Fruit fly (Drosophila melanogaster): ENCODE results near the gene GABA-B-R1.
A peak's percentile ranks its signal among the peaks of the same experiment; 100 is the strongest.

Gene GABA-B-R1

DNA sequence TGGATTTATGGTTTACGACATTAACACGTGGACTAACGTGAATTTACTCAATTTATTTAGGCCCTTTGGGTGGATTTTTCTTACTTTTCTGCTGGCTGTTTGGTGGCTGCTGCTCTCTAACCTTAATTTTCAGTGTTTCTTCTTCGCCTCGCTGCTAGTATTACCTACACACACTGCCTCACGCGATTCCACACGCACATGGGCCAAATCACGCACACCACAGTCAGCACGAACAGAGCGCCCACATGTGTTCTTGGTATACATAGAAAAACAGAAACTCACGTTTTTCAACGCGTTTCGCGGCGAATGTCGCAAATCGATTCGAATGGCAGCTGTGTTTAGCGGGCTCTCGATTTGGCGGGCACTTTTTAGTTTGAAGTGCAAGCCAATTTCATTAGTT is 51.7 kb downstream of the GABA-B-R1 start (continued):
- TF ChIP-seq row (GFP tag; IDR thresholded peaks at IDR 0.05) (peak; percentile 75), Nf-YA (GFP tag; IDR thresholded peaks at IDR 0.05) (0 out of 2 replicates have a peak, but pooled peaks have one; percentile 15), Hmr (GFP tag; optimal IDR thresholded peaks at IDR 0.05) (peak; percentile 65), Dp (GFP tag; optimal IDR thresholded peaks at IDR 0.05) (peak; percentile 100), cg (GFP tag; optimal IDR thresholded peaks at IDR 0.05) (peak; percentile 98), Nf-YC (tag; optimal IDR thresholded peaks at IDR 0.05) (peak; percentile 45), CG16863 (GFP tag; optimal IDR thresholded peaks at IDR 0.05) (no peak), Ets97D (GFP tag; optimal IDR thresholded peaks at IDR 0.05) (peak; percentile 94), CG8478 (optimal IDR thresholded peaks at IDR 0.05) (peak; percentile 68), CG14050 (GFP tag; IDR thresholded peaks at IDR 0.05) (no peak), Pdp1 (GFP tag; optimal IDR thresholded peaks at IDR 0.05) (peak in 1 of 2 experiments; percentile 14), CG10543 (GFP tag; optimal IDR thresholded peaks at IDR 0.05) (peak; percentile 68), CG32532 (GFP tag; IDR thresholded peaks at IDR 0.05) (peak; percentile 62), trem (tag; optimal IDR thresholded peaks at IDR 0.05) (peak; percentile 77), cas (GFP tag; IDR thresholded peaks at IDR 0.05) (peak; percentile 14; the same call in 1 of the 2 replicates), CG9437 (GFP tag; optimal IDR thresholded peaks at IDR 0.05) (no peak), nmo (GFP tag; optimal IDR thresholded peaks at IDR 0.05) (peak; percentile 59), Deaf1 (tag; optimal IDR thresholded peaks at IDR 0.05) (peak; percentile 47), CG15479 (GFP tag; optimal IDR thresholded peaks at IDR 0.05) (no peak), nerfin-2 (GFP tag; IDR thresholded peaks at IDR 0.05; ENCODE audit: partially characterized antibody) (0 out of 2 replicates have a peak, but pooled peaks have one; percentile 33), hkb (optimal IDR thresholded peaks at IDR 0.05) (no peak), hkb (GFP tag; IDR thresholded peaks at IDR 0.05) (no peak), CG8281 (tag; optimal IDR thresholded peaks at IDR 0.05) (no peak), CG12942 (GFP tag; optimal IDR thresholded peaks at IDR 0.05) (no peak), HmgD (GFP tag; optimal IDR thresholded peaks at IDR 0.05) (peak; percentile 86), CG8290 (GFP tag; optimal IDR thresholded peaks at IDR 0.05) (peak; percentile 34), CG8290 (tag; optimal IDR thresholded peaks at IDR 0.05) (peak in 1 of 2 experiments; percentile 86), TFAM (GFP tag; optimal IDR thresholded peaks at IDR 0.05) (no peak), Side (GFP tag; optimal IDR thresholded peaks at IDR 0.05) (peak; percentile 22), klu (GFP tag; IDR thresholded peaks at IDR 0.05) (peak; percentile 19; the same call in 1 of the 2 replicates), MTF-1 (GFP tag; optimal IDR thresholded peaks at IDR 0.05; ENCODE audit: borderline replicate concordance) (peak; percentile 39), gfzf (GFP tag; optimal IDR thresholded peaks at IDR 0.05) (peak; percentile 53), Eip74EF (GFP tag; optimal IDR thresholded peaks at IDR 0.05) (peak in 1 of 2 experiments; percentile 1), fd64A (GFP tag; optimal IDR thresholded peaks at IDR 0.05) (no peak), CG32772 (GFP tag; IDR thresholded peaks at IDR 0.05) (no peak), bigmax (GFP tag; optimal IDR thresholded peaks at IDR 0.05) (peak; percentile 99), CG6689 (GFP tag; IDR thresholded peaks at IDR 0.05) (no peak), pros (GFP tag; optimal IDR thresholded peaks at IDR 0.05) (no peak), gt (GFP tag; IDR thresholded peaks at IDR 0.05) (no peak), CG2678 (tag; optimal IDR thresholded peaks at IDR 0.05) (no peak), E2f1 (GFP tag; IDR thresholded peaks at IDR 0.05) (peak; percentile 25; the same call in 1 of the 2 replicates), Awh (GFP tag; IDR thresholded peaks at IDR 0.05) (no peak), ATbp (GFP tag; optimal IDR thresholded peaks at IDR 0.05) (no peak), gro (GFP tag; optimal IDR thresholded peaks at IDR 0.05) (no peak), Ada2b (GFP tag; IDR thresholded peaks at IDR 0.05) (no peak), sug (tag; optimal IDR thresholded peaks at IDR 0.05) (peak; percentile 90), grau (tag; optimal IDR thresholded peaks at IDR 0.05) (peak; percentile 45), tgo (GFP tag; IDR thresholded peaks at IDR 0.05) (peak; percentile 23; the same call in 2 of the 3 replicates), CG12071 (GFP tag; optimal IDR thresholded peaks at IDR 0.05) (no peak), CG14710 (tag; optimal IDR thresholded peaks at IDR 0.05) (peak; percentile 85), danr (GFP tag; IDR thresholded peaks at IDR 0.05) (no peak)
